Fruit fly (Drosophila melanogaster) whole organism, embryonic: ENCODE measurements around the gene ea.
A peak's percentile ranks its signal among the peaks of the same experiment; 100 is the strongest.

Experiments
- B-H1 ChIP-seq: fragments of 200-800 bp; sonication (Bioruptor generic); IDR thresholded peaks from 3 replicates; pipeline ENCODE4 v1.3.6; 2022; ENCODE audit warnings: missing biosample characterization, missing genetic modification characterization
- Blimp-1 ChIP-seq: fragments of 200-800 bp; sonication (Bioruptor generic); optimal IDR thresholded peaks from 3 replicates; lab custom pipeline; 2018; ENCODE audit warnings: missing biosample characterization, missing genetic modification characterization, mild to moderate bottlenecking, moderate library complexity, missing genetic modification reagents
- CG11456 ChIP-seq: fragments of 200-800 bp; sonication (Bioruptor generic); IDR thresholded peaks from 3 replicates; pipeline ENCODE4 v1.3.6; 2022; ENCODE audit warnings: missing biosample characterization, missing genetic modification characterization
- CG12219 ChIP-seq: fragments of 200-800 bp; sonication (Bioruptor generic); optimal IDR thresholded peaks from 3 replicates; lab custom pipeline; 2018; ENCODE audit warnings: missing biosample characterization, mild to moderate bottlenecking, missing genetic modification characterization
- CG14014 ChIP-seq: fragments of 200-800 bp; sonication (Bioruptor generic); IDR thresholded peaks from 2 replicates; pipeline ENCODE4 v1.3.6; 2022; ENCODE audit warnings: missing biosample characterization, missing genetic modification characterization
- CG14667 ChIP-seq: fragments of 200-800 bp; sonication (Bioruptor generic); IDR thresholded peaks from 2 replicates; pipeline ENCODE4 v1.3.6; 2022; ENCODE audit warnings: missing biosample characterization, missing genetic modification characterization
- CG30431 ChIP-seq: fragments of 200-800 bp; sonication (Bioruptor generic); optimal IDR thresholded peaks from 2 replicates; lab custom pipeline; 2017; ENCODE audit warnings: missing biosample characterization, missing genetic modification characterization
- CG32767 ChIP-seq: fragments of 200-800 bp; sonication (Bioruptor generic); IDR thresholded peaks from 2 replicates; pipeline ENCODE4 v1.3.6; 2022; ENCODE audit warnings: missing biosample characterization, missing genetic modification characterization
- CG3407 ChIP-seq: fragments of 200-800 bp; sonication (Bioruptor generic); optimal IDR thresholded peaks from 2 replicates; lab custom pipeline; 2018; ENCODE audit warnings: missing biosample characterization, mild to moderate bottlenecking, missing genetic modification characterization
- CG4360 ChIP-seq: fragments of 200-800 bp; sonication (Bioruptor generic); IDR thresholded peaks from 2 replicates; pipeline ENCODE4 v1.3.6; 2022; ENCODE audit warnings: missing biosample characterization, missing genetic modification characterization
- CG6813 ChIP-seq: fragments of 200-800 bp; sonication (Bioruptor generic); optimal IDR thresholded peaks from 2 replicates; lab custom pipeline; 2017; ENCODE audit warnings: missing biosample characterization, missing genetic modification characterization, mild to moderate bottlenecking, moderate library complexity, missing genetic modification reagents
- CG9797 ChIP-seq: fragments of 200-800 bp; sonication (Bioruptor generic); optimal IDR thresholded peaks from 3 replicates; lab custom pipeline; 2018; ENCODE audit warnings: missing biosample characterization, mild to moderate bottlenecking, missing genetic modification characterization
- CG9817 ChIP-seq: fragments of 200-800 bp; sonication (Bioruptor generic); optimal IDR thresholded peaks from 2 replicates; lab custom pipeline; 2018; ENCODE audit warnings: missing biosample characterization, mild to moderate bottlenecking, missing genetic modification characterization, moderate library complexity
- Chrac-16 ChIP-seq: fragments of 200-800 bp; sonication (Bioruptor generic); optimal IDR thresholded peaks from 3 replicates; lab custom pipeline; 2016; ENCODE audit warnings: missing biosample characterization, missing genetic modification characterization
- CoRest ChIP-seq: fragments of 200-800 bp; sonication (Bioruptor generic); optimal IDR thresholded peaks from 3 replicates; lab custom pipeline; 2018; ENCODE audit warnings: missing biosample characterization, mild to moderate bottlenecking, missing genetic modification characterization, moderate library complexity
- H15 ChIP-seq: fragments of 200-800 bp; sonication (Bioruptor generic); IDR thresholded peaks from 3 replicates; pipeline ENCODE4 v1.3.6; 2022; ENCODE audit warnings: missing biosample characterization, missing genetic modification characterization
- Hmr ChIP-seq: fragments of 200-800 bp; sonication (Bioruptor generic); optimal IDR thresholded peaks from 3 replicates; lab custom pipeline; 2017; ENCODE audit warnings: mild to moderate bottlenecking, missing biosample characterization, missing genetic modification reagents, missing genetic modification characterization
- Hsf ChIP-seq: fragments of 200-800 bp; sonication (Bioruptor generic); optimal IDR thresholded peaks from 3 replicates; lab custom pipeline; 2016; ENCODE audit warnings: missing biosample characterization, missing genetic modification characterization
- MESR4 ChIP-seq: fragments of 200-800 bp; sonication (Bioruptor generic); optimal IDR thresholded peaks from 2 replicates; lab custom pipeline; 2018; ENCODE audit warnings: missing biosample characterization, mild to moderate bottlenecking, missing genetic modification characterization, moderate library complexity
- NC2β ChIP-seq: fragments of 200-800 bp; sonication (Bioruptor generic); optimal IDR thresholded peaks from 2 replicates; lab custom pipeline; 2016; ENCODE audit warnings: missing biosample characterization, missing genetic modification characterization
- PHDP ChIP-seq: fragments of 200-800 bp; sonication (Bioruptor generic); optimal IDR thresholded peaks from 3 replicates; lab custom pipeline; 2018; ENCODE audit warnings: missing biosample characterization, mild to moderate bottlenecking, missing genetic modification characterization, moderate library complexity
- Rfx ChIP-seq: fragments of 200-800 bp; sonication (Bioruptor generic); IDR thresholded peaks from 2 replicates; pipeline ENCODE4 v1.3.6; 2022; ENCODE audit warnings: missing biosample characterization, missing genetic modification characterization
- Spps ChIP-seq: fragments of 200-800 bp; sonication (Bioruptor generic); optimal IDR thresholded peaks from 2 replicates; lab custom pipeline; 2018; ENCODE audit warnings: missing biosample characterization, mild to moderate bottlenecking, missing genetic modification characterization
- Sry-β ChIP-seq: fragments of 200-800 bp; sonication (Bioruptor generic); optimal IDR thresholded peaks from 2 replicates; lab custom pipeline; 2018; ENCODE audit warnings: missing biosample characterization, mild to moderate bottlenecking, missing genetic modification characterization, moderate library complexity
- Ssrp ChIP-seq: fragments of 200-800 bp; sonication (Bioruptor generic); optimal IDR thresholded peaks from 2 replicates; lab custom pipeline; 2018; ENCODE audit warnings: missing biosample characterization, mild to moderate bottlenecking, missing genetic modification characterization, moderate library complexity
- bcd ChIP-seq: fragments of 200-800 bp; sonication (Bioruptor generic); optimal IDR thresholded peaks from 2 replicates; lab custom pipeline; 2017; ENCODE audit warnings: missing biosample characterization, mild to moderate bottlenecking, missing genetic modification characterization
- cad ChIP-seq: fragments of >200 bp; optimal IDR thresholded peaks from 2 replicates; lab custom pipeline; 2017; ENCODE audit warnings: missing biosample characterization, missing genetic modification characterization
- cato ChIP-seq: fragments of 200-800 bp; sonication (Bioruptor generic); optimal IDR thresholded peaks from 2 replicates; lab custom pipeline; 2016; ENCODE audit warnings: missing biosample characterization, missing genetic modification characterization, borderline replicate concordance
- caup ChIP-seq: fragments of 200-800 bp; sonication (Bioruptor generic); optimal IDR thresholded peaks from 3 replicates; lab custom pipeline; 2017; ENCODE audit warnings: missing biosample characterization, mild to moderate bottlenecking, missing genetic modification characterization, moderate library complexity; ENCODE audit not compliant: severe bottlenecking
- fd3F ChIP-seq: fragments of 200-800 bp; sonication (Bioruptor generic); optimal IDR thresholded peaks from 2 replicates; lab custom pipeline; 2018; ENCODE audit warnings: missing biosample characterization, mild to moderate bottlenecking, missing genetic modification characterization, moderate library complexity
- fd96Cb ChIP-seq: fragments of 200-800 bp; sonication (Bioruptor generic); optimal IDR thresholded peaks from 2 replicates; lab custom pipeline; 2018; ENCODE audit warnings: missing biosample characterization, mild to moderate bottlenecking, missing genetic modification characterization, moderate library complexity
- ftz-f1 ChIP-seq: fragments of 200-800 bp; sonication (Bioruptor generic); optimal IDR thresholded peaks from 2 replicates; lab custom pipeline; 2016; ENCODE audit warnings: missing biosample characterization, missing genetic modification characterization
- hkb ChIP-seq, 2 experiments: fragments of 200-800 bp in 1 of 2; fragments of >200 bp in 1 of 2; sonication (Bioruptor generic) in 1 of 2; IDR thresholded peaks in 1 of 2; optimal IDR thresholded peaks in 1 of 2; 2 replicates each; pipeline versions ENCODE4 v1.3.6 to Lab custom; 2017 to 2022; ENCODE audit warnings: missing biosample characterization in 1 of 2, missing genetic modification characterization in 1 of 2
- knrl ChIP-seq: fragments of 200-800 bp; sonication (Bioruptor generic); IDR thresholded peaks from 3 replicates; pipeline ENCODE4 v1.3.6; 2022; ENCODE audit warnings: missing biosample characterization, missing genetic modification characterization; ENCODE audit not compliant: partially characterized antibody
- lilli ChIP-seq: fragments of 200-800 bp; sonication (Bioruptor generic); optimal IDR thresholded peaks from 3 replicates; lab custom pipeline; 2016; ENCODE audit warnings: missing biosample characterization, missing genetic modification characterization
- nerfin-2 ChIP-seq: fragments of 200-800 bp; sonication (Bioruptor generic); IDR thresholded peaks from 2 replicates; pipeline ENCODE4 v1.3.6; 2022; ENCODE audit warnings: missing biosample characterization, missing genetic modification characterization; ENCODE audit not compliant: partially characterized antibody
- onecut ChIP-seq: fragments of 200-800 bp; sonication (Bioruptor generic); IDR thresholded peaks from 2 replicates; pipeline ENCODE4 v1.3.6; 2022; ENCODE audit warnings: missing biosample characterization, missing genetic modification characterization
- pzg ChIP-seq: fragments of 200-800 bp; sonication (Bioruptor generic); optimal IDR thresholded peaks from 3 replicates; lab custom pipeline; 2018; ENCODE audit warnings: missing biosample characterization, mild to moderate bottlenecking, missing genetic modification characterization, moderate library complexity
- sens ChIP-seq: fragments of 200-800 bp; sonication (Bioruptor generic); peaks from one replicate; lab custom pipeline; 2016; ENCODE audit warnings: missing biosample characterization, missing genetic modification characterization
- sqz ChIP-seq: fragments of 200-800 bp; sonication (Bioruptor generic); optimal IDR thresholded peaks from 3 replicates; lab custom pipeline; 2018; ENCODE audit warnings: missing biosample characterization, mild to moderate bottlenecking, missing genetic modification characterization
- sug ChIP-seq: fragments of 200-800 bp; optimal IDR thresholded peaks from 2 replicates; lab custom pipeline; 2019; ENCODE audit warnings: missing biosample characterization, mild to moderate bottlenecking, missing genetic modification characterization, moderate library complexity
- tio ChIP-seq: fragments of 200-800 bp; sonication (Bioruptor generic); optimal IDR thresholded peaks from 2 replicates; lab custom pipeline; 2017; ENCODE audit warnings: missing biosample characterization, missing genetic modification characterization, inconsistent platforms
- vnd ChIP-seq: fragments of 200-800 bp; sonication (Bioruptor generic); IDR thresholded peaks from 3 replicates; pipeline ENCODE4 v1.3.6; 2022; ENCODE audit warnings: missing biosample characterization, missing genetic modification characterization; ENCODE audit not compliant: partially characterized antibody
- yki ChIP-seq: fragments of >200 bp; optimal IDR thresholded peaks from 3 replicates; lab custom pipeline; 2018
- zfh2 ChIP-seq: fragments of 200-800 bp; sonication (Bioruptor generic); optimal IDR thresholded peaks from 2 replicates; lab custom pipeline; 2016; ENCODE audit warnings: missing biosample characterization, missing genetic modification characterization

The ea gene

dm6 chr3R:15328083-15328779 lies at the start of gene ea, which contains the start of gene CG6236 (continued):
- TF ChIP-seq pzg (GFP tag; lab: Kevin White, UChicago) (peak; percentile 79), nerfin-2 (GFP tag; lab: Robert Waterston, UW) (no peak), sug (tag; lab: Kevin White, UChicago) (no peak), vnd (GFP tag; lab: Robert Waterston, UW) (no peak), zfh2 (GFP tag; lab: Kevin White, UChicago) (no peak), Sry-β (GFP tag; lab: Kevin White, UChicago) (no peak), hkb (optimal IDR thresholded peaks at IDR 0.05; lab: Kevin White, UChicago) (no peak), hkb (GFP tag; IDR thresholded peaks at IDR 0.05; lab: Robert Waterston, UW) (no peak), CG9797 (peak; percentile 65)

- peak; percentile 35; the same call in 1 of the 2 replicates for TF ChIP-seq CG14667
- TF ChIP-seq CG32767 (GFP tag; lab: Robert Waterston, UW) = peak; percentile 40; the same call in 1 of the 2 replicates
- TF ChIP-seq CG6813 (GFP tag; lab: Kevin White, UChicago) = peak; percentile 33
- no peak; the same call in 1 of the 2 replicates for TF ChIP-seq CG14014 (GFP tag; lab: Robert Waterston, UW)
- peak; percentile 36 for TF ChIP-seq fd3F (GFP tag; lab: Kevin White, UChicago)
- TF ChIP-seq CG30431 (GFP tag; lab: Kevin White, UChicago) = peak; percentile 65
- no peak for TF ChIP-seq CG4360
- no peak for TF ChIP-seq CG11456 (GFP tag; lab: Robert Waterston, UW)
- peak; percentile 20 for TF ChIP-seq CG12219 (GFP tag; lab: Kevin White, UChicago)
- TF ChIP-seq sens (GFP tag; lab: Kevin White, UChicago) = peak; percentile 91
- TF ChIP-seq sqz (GFP tag; lab: Kevin White, UChicago) = peak; percentile 61
- no peak for TF ChIP-seq NC2β (GFP tag; lab: Kevin White, UChicago)
- TF ChIP-seq CoRest (tag; lab: Kevin White, UChicago) = peak; percentile 88
- TF ChIP-seq Chrac-16 = peak; percentile 51
- TF ChIP-seq lilli = peak; percentile 46
- peak; percentile 78 for TF ChIP-seq bcd (GFP tag; lab: Kevin White, UChicago)
- peak; percentile 56 for TF ChIP-seq cato (GFP tag; lab: Kevin White, UChicago)
- peak; percentile 14 for TF ChIP-seq yki (lab: Kevin White, UChicago)
- peak; percentile 11; the same call in 1 of the 2 replicates for TF ChIP-seq onecut (GFP tag; lab: Robert Waterston, UW)
- peak; percentile 47; the same call in 1 of the 2 replicates for TF ChIP-seq Rfx (GFP tag; lab: Robert Waterston, UW)
- TF ChIP-seq Hsf (GFP tag; lab: Kevin White, UChicago) = peak; percentile 52
- TF ChIP-seq ftz-f1 = no peak
- peak; percentile 44 for TF ChIP-seq caup (GFP tag; lab: Kevin White, UChicago)
- TF ChIP-seq PHDP = peak; percentile 56
- TF ChIP-seq H15 = 0 out of 3 replicates have a peak, but pooled peaks have one; percentile 44
- TF ChIP-seq tio (GFP tag; lab: Kevin White, UChicago) = peak; percentile 86
- TF ChIP-seq Blimp-1 (GFP tag; lab: Kevin White, UChicago) = peak; percentile 70
- no peak for TF ChIP-seq cad
- peak; percentile 57 for TF ChIP-seq CG3407 (GFP tag; lab: Kevin White, UChicago)
- TF ChIP-seq MESR4 = no peak
- peak; percentile 40 for TF ChIP-seq CG9817 (tag; lab: Kevin White, UChicago)
- TF ChIP-seq fd96Cb (tag; lab: Kevin White, UChicago) = peak; percentile 78
- peak; percentile 83 for TF ChIP-seq Ssrp (tag; lab: Kevin White, UChicago)
- no peak for TF ChIP-seq hkb (optimal IDR thresholded peaks at IDR 0.05; lab: Kevin White, UChicago)
- peak; percentile 48 for TF ChIP-seq hkb (GFP tag; IDR thresholded peaks at IDR 0.05; lab: Robert Waterston, UW)
- TF ChIP-seq Spps (tag; lab: Kevin White, UChicago) = peak; percentile 44
- TF ChIP-seq knrl (GFP tag; lab: Robert Waterston, UW) = no peak
- TF ChIP-seq B-H1 (GFP tag; lab: Robert Waterston, UW) = no peak
- TF ChIP-seq Hmr (GFP tag; lab: Kevin White, UChicago) = peak; percentile 50
Observed at dm6 chr3R:15280619-15281334, 47.8 kb upstream of the ea start.
